Fruit fly (Drosophila melanogaster) whole organism, prepupa: ENCODE measurements around the gene LeuRS.

Experiments used
- CG10669 ChIP-seq: fragments of 200-800 bp; sonication (Bioruptor generic); optimal IDR thresholded peaks from 3 replicates; lab custom pipeline; 2018; ENCODE audit warnings: missing biosample characterization, mild to moderate bottlenecking, missing genetic modification characterization, moderate library complexity
- CG11294 ChIP-seq: fragments of 200-800 bp; sonication (Bioruptor generic); IDR thresholded peaks from 2 replicates; pipeline ENCODE4 v1.3.6; 2022; ENCODE audit warnings: missing biosample characterization, missing genetic modification characterization
- CG11762 ChIP-seq: fragments of 200-800 bp; sonication (Bioruptor generic); optimal IDR thresholded peaks from 3 replicates; lab custom pipeline; 2016; ENCODE audit warnings: missing biosample characterization, missing genetic modification characterization; ENCODE audit not compliant: insufficient read depth
- CG15336 ChIP-seq: fragments of 200-800 bp; sonication (Bioruptor generic); IDR thresholded peaks from 2 replicates; pipeline ENCODE4 v1.3.6; 2022; ENCODE audit warnings: missing biosample characterization, missing genetic modification characterization
- CG31627 ChIP-seq: fragments of 200-800 bp; sonication (Bioruptor generic); optimal IDR thresholded peaks from 3 replicates; lab custom pipeline; 2016; ENCODE audit warnings: missing biosample characterization, missing genetic modification characterization
- CG32006 ChIP-seq: fragments of 200-800 bp; sonication (Bioruptor generic); optimal IDR thresholded peaks from 3 replicates; lab custom pipeline; 2017; ENCODE audit warnings: missing biosample characterization, mild to moderate bottlenecking, missing genetic modification characterization
- CG34406 ChIP-seq: fragments of 200-800 bp; sonication (Bioruptor generic); optimal IDR thresholded peaks from 3 replicates; lab custom pipeline; 2016; ENCODE audit warnings: missing biosample characterization, missing genetic modification characterization
- CG3919 ChIP-seq: fragments of 200-800 bp; sonication (Bioruptor generic); optimal IDR thresholded peaks from 3 replicates; lab custom pipeline; 2016; ENCODE audit warnings: missing biosample characterization, missing genetic modification characterization
- CG6163 ChIP-seq: fragments of 200-800 bp; sonication (Bioruptor generic); IDR thresholded peaks from 3 replicates; pipeline ENCODE4 v1.3.6; 2022; ENCODE audit warnings: missing biosample characterization, missing genetic modification characterization
- CG6276 ChIP-seq: fragments of 200-800 bp; sonication (Bioruptor generic); optimal IDR thresholded peaks from 2 replicates; lab custom pipeline; 2017; ENCODE audit warnings: missing biosample characterization, mild to moderate bottlenecking, missing genetic modification characterization
- CG6854 ChIP-seq: fragments of 200-800 bp; sonication (Bioruptor generic); optimal IDR thresholded peaks from 2 replicates; lab custom pipeline; 2017; ENCODE audit warnings: missing biosample characterization, mild to moderate bottlenecking, missing genetic modification characterization
- CG8119 ChIP-seq: fragments of 200-800 bp; sonication (Bioruptor generic); IDR thresholded peaks from 3 replicates; pipeline ENCODE4 v1.3.6; 2022; ENCODE audit warnings: missing biosample characterization, missing genetic modification characterization
- CG8319 ChIP-seq: fragments of 200-800 bp; sonication (Bioruptor generic); optimal IDR thresholded peaks from 3 replicates; lab custom pipeline; 2016; ENCODE audit warnings: missing biosample characterization, missing genetic modification characterization
- Eip75B ChIP-seq: fragments of 200-800 bp; sonication (Bioruptor generic); optimal IDR thresholded peaks from 3 replicates; lab custom pipeline; 2016; ENCODE audit warnings: missing biosample characterization, missing genetic modification characterization
- Eip78C ChIP-seq: fragments of 200-800 bp; sonication (Bioruptor generic); peaks from one replicate; lab custom pipeline; 2016; ENCODE audit warnings: missing biosample characterization, missing genetic modification characterization
- Eip93F ChIP-seq: fragments of 200-800 bp; sonication (Bioruptor generic); optimal IDR thresholded peaks from 2 replicates; lab custom pipeline; 2016; ENCODE audit warnings: missing biosample characterization, mild to moderate bottlenecking, missing genetic modification characterization
- Ets21C ChIP-seq: fragments of 200-800 bp; sonication (Bioruptor generic); optimal IDR thresholded peaks from 3 replicates; lab custom pipeline; 2016; ENCODE audit warnings: missing biosample characterization, missing genetic modification characterization
- Gug ChIP-seq: fragments of 200-800 bp; sonication (Bioruptor generic); IDR thresholded peaks from 2 replicates; pipeline ENCODE4 v1.3.6; 2022; ENCODE audit warnings: missing biosample characterization, missing genetic modification characterization
- Hr4 ChIP-seq: fragments of 200-800 bp; sonication (Bioruptor generic); optimal IDR thresholded peaks from 3 replicates; lab custom pipeline; 2016; ENCODE audit warnings: missing biosample characterization, missing genetic modification characterization
- Lpt ChIP-seq: fragments of 200-800 bp; sonication (Bioruptor generic); optimal IDR thresholded peaks from 3 replicates; lab custom pipeline; 2016; ENCODE audit warnings: missing biosample characterization, missing genetic modification characterization
- Met ChIP-seq: fragments of 200-800 bp; sonication (Bioruptor generic); optimal IDR thresholded peaks from 3 replicates; lab custom pipeline; 2016; ENCODE audit warnings: missing biosample characterization, missing genetic modification characterization
- OdsH ChIP-seq: fragments of 200-800 bp; sonication (Bioruptor generic); optimal IDR thresholded peaks from 3 replicates; lab custom pipeline; 2016; ENCODE audit warnings: missing biosample characterization, missing genetic modification characterization
- Sox102F ChIP-seq: fragments of 200-800 bp; sonication (Bioruptor generic); optimal IDR thresholded peaks from 2 replicates; lab custom pipeline; 2016; ENCODE audit warnings: missing biosample characterization, mild to moderate bottlenecking, missing genetic modification characterization
- Sox15 ChIP-seq: fragments of 200-800 bp; sonication (Bioruptor generic); optimal IDR thresholded peaks from 3 replicates; lab custom pipeline; 2016; ENCODE audit warnings: missing biosample characterization, missing genetic modification characterization
- cyc ChIP-seq: fragments of 200-800 bp; sonication (Bioruptor generic); optimal IDR thresholded peaks from 3 replicates; lab custom pipeline; 2016; ENCODE audit warnings: missing biosample characterization, missing genetic modification characterization
- dac ChIP-seq: fragments of 200-800 bp; sonication (Bioruptor generic); optimal IDR thresholded peaks from 2 replicates; lab custom pipeline; 2017; ENCODE audit warnings: missing biosample characterization, mild to moderate bottlenecking, missing genetic modification characterization
- eg ChIP-seq: fragments of 200-800 bp; sonication (Bioruptor generic); IDR thresholded peaks from 3 replicates; pipeline ENCODE4 v1.3.6; 2022; ENCODE audit warnings: missing biosample characterization, missing genetic modification characterization
- esn ChIP-seq: fragments of 200-800 bp; sonication (Bioruptor generic); optimal IDR thresholded peaks from 2 replicates; lab custom pipeline; 2016; ENCODE audit warnings: missing biosample characterization, mild to moderate bottlenecking, missing genetic modification characterization, moderate library complexity
- fd85E ChIP-seq: fragments of 200-800 bp; sonication (Bioruptor generic); optimal IDR thresholded peaks from 3 replicates; lab custom pipeline; 2016; ENCODE audit warnings: missing biosample characterization, missing genetic modification characterization
- fkh ChIP-seq: fragments of 200-800 bp; sonication (Bioruptor generic); optimal IDR thresholded peaks from 3 replicates; lab custom pipeline; 2017; ENCODE audit warnings: missing biosample characterization, mild to moderate bottlenecking, missing genetic modification characterization, moderate library complexity
- net ChIP-seq: fragments of 200-800 bp; sonication (Bioruptor generic); optimal IDR thresholded peaks from 3 replicates; lab custom pipeline; 2016; ENCODE audit warnings: missing biosample characterization, missing genetic modification characterization
- pdm3 ChIP-seq: fragments of 200-800 bp; sonication (Bioruptor generic); optimal IDR thresholded peaks from 3 replicates; lab custom pipeline; 2016; ENCODE audit warnings: missing biosample characterization, missing genetic modification characterization
- spab ChIP-seq: fragments of 200-800 bp; sonication (Bioruptor generic); optimal IDR thresholded peaks from 2 replicates; lab custom pipeline; 2017; ENCODE audit warnings: missing biosample characterization, mild to moderate bottlenecking, missing genetic modification characterization, missing genetic modification reagents
- ss ChIP-seq, 2 experiments: fragments of 200-800 bp; sonication (Bioruptor generic); optimal IDR thresholded peaks; 2 replicates in 1 of 2; 3 replicates in 1 of 2; lab custom pipeline; 2017 to 2018; ENCODE audit warnings: mild to moderate bottlenecking in 2 of 2, missing biosample characterization in 2 of 2, missing genetic modification characterization in 2 of 2, moderate library complexity in 1 of 2
- topi ChIP-seq: fragments of 200-800 bp; sonication (Bioruptor generic); optimal IDR thresholded peaks from 3 replicates; lab custom pipeline; 2016; ENCODE audit warnings: missing biosample characterization, missing genetic modification characterization

Gene LeuRS

dm6 chr2L:3524729-3525181, 10.3 kb upstream of the LeuRS start, which contains the start of gene CG8852:
Gene CG8852, plus strand, starts transcription at chr2L:3525131.
- TF ChIP-seq topi (GFP tag; lab: Kevin White, UChicago) = no peak
- TF ChIP-seq Lpt (GFP tag; lab: Kevin White, UChicago) = no peak
- TF ChIP-seq Sox102F = no peak
- TF ChIP-seq CG6276 (GFP tag; lab: Kevin White, UChicago) = no peak
- no peak for TF ChIP-seq dac (GFP tag; lab: Kevin White, UChicago)
- no peak for TF ChIP-seq OdsH (GFP tag; lab: Kevin White, UChicago)
- TF ChIP-seq CG15336 = no peak
- TF ChIP-seq CG6854 (GFP tag; lab: Kevin White, UChicago) = no peak
- no peak for TF ChIP-seq cyc (GFP tag; lab: Kevin White, UChicago)
- TF ChIP-seq Eip75B (GFP tag; lab: Kevin White, UChicago) = no peak
- no peak for TF ChIP-seq CG34406 (GFP tag; lab: Kevin White, UChicago)
- no peak for TF ChIP-seq CG6163 (GFP tag; lab: Robert Waterston, UW)
- no peak for TF ChIP-seq CG31627
- TF ChIP-seq, all 60 proteins: peak for 0

- TF ChIP-seq CG8119 (GFP tag; lab: Robert Waterston, UW) = no peak
- no peak for TF ChIP-seq Eip78C (GFP tag; lab: Kevin White, UChicago)
- no peak for TF ChIP-seq CG6163 (GFP tag; lab: Robert Waterston, UW)
- no peak for TF ChIP-seq Eip75B (GFP tag; lab: Kevin White, UChicago)
- no peak for TF ChIP-seq CG31627
- TF ChIP-seq esn = no peak
- TF ChIP-seq Gug (GFP tag; lab: Robert Waterston, UW) = no peak
- TF ChIP-seq dac (GFP tag; lab: Kevin White, UChicago) = no peak
- TF ChIP-seq CG6276 (GFP tag; lab: Kevin White, UChicago) = no peak
- TF ChIP-seq ss (GFP tag; optimal IDR thresholded peaks at IDR 0.05; lab: Kevin White, UChicago) = no peak
Observed at dm6 chr2L:3523956-3524355, 9.5 kb upstream of the LeuRS start, which contains the start of gene Sr-CIV. Gene Sr-CIV, minus strand, starts transcription at chr2L:3524056.

- TF ChIP-seq Met (GFP tag; lab: Kevin White, UChicago) (no peak), ss (GFP tag; optimal IDR thresholded peaks at IDR 0.05; lab: Kevin White, UChicago) (no peak), CG32006 (GFP tag; lab: Kevin White, UChicago) (no peak), pdm3 (GFP tag; lab: Kevin White, UChicago) (no peak), CG11294 (no peak), CG3919 (GFP tag; lab: Kevin White, UChicago) (no peak), eg (GFP tag; lab: Robert Waterston, UW) (no peak), spab (no peak), Eip93F (GFP tag; lab: Kevin White, UChicago) (no peak), fkh (no peak)
Observed at dm6 chr2L:3519551-3519950, 5.1 kb upstream of the LeuRS start, which contains the start of the genes CG3213 and CG8851. Gene CG3213, minus strand, starts transcription at chr2L:3519651. Gene CG8851, plus strand, starts transcription at chr2L:3519677.

dm6 chr2L:3510002-3510401, 4.5 kb downstream of the LeuRS start, which contains the start of gene CG31954:
Gene CG31954, minus strand, starts transcription at chr2L:3510102.
- TF ChIP-seq Ets21C (GFP tag; lab: Kevin White, UChicago) (no peak), eg (GFP tag; lab: Robert Waterston, UW) (no peak), CG3919 (GFP tag; lab: Kevin White, UChicago) (no peak), Sox15 (no peak), CG11762 (GFP tag; lab: Kevin White, UChicago) (no peak), Sox102F (no peak), CG10669 (GFP tag; lab: Kevin White, UChicago) (no peak), Eip78C (GFP tag; lab: Kevin White, UChicago) (no peak), CG6276 (GFP tag; lab: Kevin White, UChicago) (no peak), spab (no peak), CG8319 (GFP tag; lab: Kevin White, UChicago) (no peak), net (no peak), fd85E (GFP tag; lab: Kevin White, UChicago) (no peak), topi (GFP tag; lab: Kevin White, UChicago) (no peak), ss (GFP tag; optimal IDR thresholded peaks at IDR 0.05; lab: Kevin White, UChicago) (no peak), Hr4 (no peak)
